Worm (Caenorhabditis elegans) whole organism, late embryonic: ENCODE results near the gene fubl-3.
A peak's percentile ranks its signal among the peaks of the same experiment; 100 is the strongest.
"Not testable (repeated sequence)": the region's sequence is repeated elsewhere in the genome, so short reads cannot be mapped to it uniquely, and the experiment has no call there.

Experiments used
- C08G9.2 ChIP-seq: sonication (generic microtip); optimal IDR thresholded peaks from 2 replicates; lab custom pipeline; 2016; ENCODE audit warnings: mild to moderate bottlenecking, missing genetic modification characterization, moderate library complexity, missing compliant biosample characterization
- C38D4.7 ChIP-seq: fragments of 200-800 bp; sonication (Bioruptor generic); optimal IDR thresholded peaks from 2 replicates; lab custom pipeline; 2018; ENCODE audit warnings: mild to moderate bottlenecking, missing genetic modification characterization, moderate library complexity, missing compliant biosample characterization
- F13H6.1 ChIP-seq: sonication (generic microtip); optimal IDR thresholded peaks from 2 replicates; lab custom pipeline; 2016; ENCODE audit warnings: missing genetic modification characterization, missing compliant biosample characterization
- K02D7.2 ChIP-seq: sonication (generic microtip); optimal IDR thresholded peaks from 2 replicates; lab custom pipeline; 2017; ENCODE audit warnings: mild to moderate bottlenecking, missing genetic modification characterization, missing compliant biosample characterization
- T23F11.4 ChIP-seq: fragments of 200-800 bp; sonication (Bioruptor generic); optimal IDR thresholded peaks from 2 replicates; lab custom pipeline; 2018; ENCODE audit warnings: mild to moderate bottlenecking, missing genetic modification characterization, missing compliant biosample characterization
- Y22D7AL.16 ChIP-seq: sonication (generic microtip); optimal IDR thresholded peaks from 2 replicates; lab custom pipeline; 2016; ENCODE audit warnings: missing genetic modification characterization, missing compliant biosample characterization
- ceh-14 ChIP-seq: sonication (generic microtip); optimal IDR thresholded peaks from 2 replicates; lab custom pipeline; 2016; ENCODE audit warnings: missing genotype, missing genetic modification characterization, missing compliant biosample characterization
- ceh-18 ChIP-seq: sonication (generic microtip); optimal IDR thresholded peaks from 2 replicates; lab custom pipeline; 2016; ENCODE audit warnings: missing genetic modification characterization, missing compliant biosample characterization
- ceh-2 ChIP-seq: sonication (generic microtip); optimal IDR thresholded peaks from 2 replicates; lab custom pipeline; 2016; ENCODE audit warnings: missing genotype, missing genetic modification characterization, missing compliant biosample characterization
- ceh-22 ChIP-seq: sonication (generic microtip); optimal IDR thresholded peaks from 2 replicates; lab custom pipeline; 2017; ENCODE audit warnings: missing biosample characterization, missing genetic modification characterization
- ceh-30 ChIP-seq: fragments of 150-350 bp; optimal IDR thresholded peaks from 2 replicates; lab custom pipeline; 2014; ENCODE audit warnings: missing biosample characterization, missing genetic modification characterization
- ceh-31 ChIP-seq: sonication (generic microtip); optimal IDR thresholded peaks from 2 replicates; lab custom pipeline; 2016; ENCODE audit warnings: missing genetic modification characterization, missing compliant biosample characterization
- ceh-34 ChIP-seq: sonication (generic microtip); optimal IDR thresholded peaks from 2 replicates; lab custom pipeline; 2016; ENCODE audit warnings: mild to moderate bottlenecking, missing genetic modification characterization, missing compliant biosample characterization
- ceh-45 ChIP-seq: fragments of 200-800 bp; sonication (Bioruptor generic); IDR thresholded peaks from 2 replicates; pipeline ENCODE4 v1.3.6; 2022; ENCODE audit warnings: missing genetic modification reagents, missing genetic modification characterization, missing compliant biosample characterization
- ceh-48 ChIP-seq: sonication (generic microtip); optimal IDR thresholded peaks from 2 replicates; lab custom pipeline; 2016; ENCODE audit warnings: missing genetic modification characterization, inconsistent platforms, missing compliant biosample characterization
- che-1 ChIP-seq: sonication (generic microtip); optimal IDR thresholded peaks from 2 replicates; lab custom pipeline; 2016; ENCODE audit warnings: mild to moderate bottlenecking, missing genetic modification characterization, missing compliant biosample characterization
- ets-4 ChIP-seq: sonication (generic microtip); optimal IDR thresholded peaks from 2 replicates; lab custom pipeline; 2016; ENCODE audit warnings: missing genetic modification characterization, missing compliant biosample characterization
- fax-1 ChIP-seq: sonication (generic microtip); optimal IDR thresholded peaks from 2 replicates; lab custom pipeline; 2016; ENCODE audit warnings: missing genotype, missing genetic modification characterization, missing compliant biosample characterization
- fkh-6 ChIP-seq: sonication (generic microtip); optimal IDR thresholded peaks from 2 replicates; lab custom pipeline; 2016; ENCODE audit warnings: missing genetic modification characterization, missing compliant biosample characterization
- hlh-30 ChIP-seq: sonication (generic microtip); optimal IDR thresholded peaks from 2 replicates; lab custom pipeline; 2017; ENCODE audit warnings: antibody characterized with exemption, missing genetic modification characterization, missing compliant biosample characterization; ENCODE audit not compliant: insufficient read depth
- hlh-6 ChIP-seq: sonication (generic microtip); optimal IDR thresholded peaks from 2 replicates; lab custom pipeline; 2016; ENCODE audit warnings: missing genotype, missing genetic modification characterization, missing compliant biosample characterization
- hlh-8 ChIP-seq: sonication (generic microtip); optimal IDR thresholded peaks from 2 replicates; lab custom pipeline; 2016; ENCODE audit warnings: missing genotype, missing genetic modification characterization, missing compliant biosample characterization
- lim-6 ChIP-seq: sonication (generic microtip); optimal IDR thresholded peaks from 2 replicates; lab custom pipeline; 2016; ENCODE audit warnings: missing genetic modification characterization, missing compliant biosample characterization
- lin-11 ChIP-seq: fragments of 200-800 bp; sonication (Bioruptor generic); optimal IDR thresholded peaks from 2 replicates; lab custom pipeline; 2018; ENCODE audit warnings: mild to moderate bottlenecking, missing genetic modification characterization, missing compliant biosample characterization
- nfya-1 ChIP-seq: sonication (generic microtip); optimal IDR thresholded peaks from 2 replicates; lab custom pipeline; 2017; ENCODE audit warnings: missing genetic modification characterization, mild to moderate bottlenecking, missing compliant biosample characterization, antibody characterized with exemption, moderate library complexity
- pag-3 ChIP-seq: sonication (generic microtip); optimal IDR thresholded peaks from 2 replicates; lab custom pipeline; 2016; ENCODE audit warnings: missing compliant biosample characterization, missing genetic modification characterization, borderline replicate concordance
- pat-9 ChIP-seq: fragments of 200-800 bp; sonication (Bioruptor generic); optimal IDR thresholded peaks from 2 replicates; lab custom pipeline; 2018; ENCODE audit warnings: mild to moderate bottlenecking, missing genetic modification characterization, moderate library complexity, missing compliant biosample characterization
- pha-4 ChIP-seq: fragments of 150-350 bp; optimal IDR thresholded peaks from 2 replicates; lab custom pipeline; 2018; ENCODE audit warnings: missing biosample characterization, missing genetic modification reagents, missing genetic modification characterization
- pqm-1 ChIP-seq: sonication (generic microtip); optimal IDR thresholded peaks from 2 replicates; lab custom pipeline; 2016; ENCODE audit warnings: missing genetic modification characterization, missing compliant biosample characterization
- ref-2 ChIP-seq: sonication (generic microtip); optimal IDR thresholded peaks from 2 replicates; lab custom pipeline; 2016; ENCODE audit warnings: missing genetic modification characterization, missing compliant biosample characterization
- rnt-1 ChIP-seq: sonication (generic microtip); optimal IDR thresholded peaks from 2 replicates; lab custom pipeline; 2016; ENCODE audit warnings: missing genetic modification characterization, missing compliant biosample characterization
- sdc-2 ChIP-seq: sonication (generic microtip); optimal IDR thresholded peaks from 2 replicates; lab custom pipeline; 2016; ENCODE audit warnings: missing genotype, missing genetic modification characterization, missing compliant biosample characterization
- sox-2 ChIP-seq: fragments of 200-800 bp; sonication (Bioruptor generic); IDR thresholded peaks from 2 replicates; pipeline ENCODE4 v1.3.6; 2022; ENCODE audit warnings: missing genetic modification reagents, missing genetic modification characterization, missing compliant biosample characterization
- syd-9 ChIP-seq: sonication (generic microtip); optimal IDR thresholded peaks from 2 replicates; lab custom pipeline; 2016; ENCODE audit warnings: mild to moderate bottlenecking, missing genetic modification characterization, moderate library complexity, missing compliant biosample characterization
- tbx-2 ChIP-seq: sonication (generic microtip); optimal IDR thresholded peaks from 2 replicates; lab custom pipeline; 2016; ENCODE audit warnings: missing genetic modification characterization, missing compliant biosample characterization
- unc-3 ChIP-seq, 2 experiments: fragments of 200-800 bp in 1 of 2; sonication (Bioruptor generic) in 1 of 2; sonication (generic microtip) in 1 of 2; conservative IDR thresholded peaks in 1 of 2; optimal IDR thresholded peaks in 1 of 2; 2 replicates each; pipeline versions ENCODE4 v1.3.6 to Lab custom; 2016 to 2022; ENCODE audit warnings: missing compliant biosample characterization in 2 of 2, missing genetic modification characterization in 2 of 2, missing genetic modification reagents in 1 of 2
- unc-55 ChIP-seq: sonication (generic microtip); optimal IDR thresholded peaks from 2 replicates; lab custom pipeline; 2017; ENCODE audit warnings: missing biosample characterization, missing genetic modification reagents, missing genetic modification characterization
- ztf-16 ChIP-seq: sonication (generic microtip); optimal IDR thresholded peaks from 2 replicates; lab custom pipeline; 2017; ENCODE audit warnings: missing genetic modification characterization, missing compliant biosample characterization

fubl-3 gene

ce11 chrX:17438386-17438785, 4.1 kb downstream of the fubl-3 start, which contains the start of gene C36E6.8:
TSS of gene C36E6.8 (plus strand) at chrX:17438686.
- TF ChIP-seq ceh-45 (no peak), unc-55 (GFP tag; lab: Kevin White, UChicago) (no peak), C08G9.2 (no peak), pqm-1 (tag; lab: Kevin White, UChicago) (no peak), Y22D7AL.16 (tag; lab: Kevin White, UChicago) (no peak), T23F11.4 (GFP tag; lab: Kevin White, UChicago) (no peak), syd-9 (tag; lab: Kevin White, UChicago) (no peak), K02D7.2 (tag; lab: Kevin White, UChicago) (no peak), ceh-2 (tag; lab: Kevin White, UChicago) (no peak), nfya-1 (no peak), lim-6 (tag; lab: Kevin White, UChicago) (no peak), che-1 (no peak), pha-4 (tag; lab: Kevin White, UChicago) (no peak)

DNA sequence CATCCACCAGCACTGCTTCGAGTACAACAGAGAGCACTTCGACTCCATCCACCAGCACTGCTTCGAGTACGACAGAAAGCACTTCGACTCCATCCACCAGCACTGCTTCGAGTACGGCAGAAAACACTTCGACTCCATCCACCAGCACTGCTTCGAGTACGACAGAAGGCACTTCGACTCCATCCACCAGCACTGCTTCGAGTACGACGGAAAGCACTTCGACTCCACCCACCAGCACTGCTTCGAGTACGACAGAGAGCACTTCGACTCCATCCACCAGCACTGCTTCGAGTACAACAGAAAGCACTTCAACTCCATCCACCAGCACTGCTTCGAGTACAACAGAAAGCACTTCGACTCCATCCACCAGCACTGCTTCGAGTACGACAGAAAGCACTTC, 10.4 kb downstream of the fubl-3 start:
- TF ChIP-seq unc-3 (GFP tag; conservative IDR thresholded peaks at IDR 0.05; lab: Robert Waterston, UW): peak; percentile 6; the same call in 1 of the 2 replicates
- TF ChIP-seq unc-3 (tag; optimal IDR thresholded peaks at IDR 0.05; lab: Kevin White, UChicago): not testable (repeated sequence)
- TF ChIP-seq ceh-45: peak; percentile 37; the same call in 1 of the 2 replicates

- peak; percentile 51; the same call in 1 of the 2 replicates for TF ChIP-seq unc-3 (GFP tag; conservative IDR thresholded peaks at IDR 0.05; lab: Robert Waterston, UW)
- TF ChIP-seq unc-3 (tag; optimal IDR thresholded peaks at IDR 0.05; lab: Kevin White, UChicago): not testable (repeated sequence)
Observed at ce11 chrX:17445239-17445638, 11.0 kb downstream of the fubl-3 start.

- TF ChIP-seq sox-2 (peak; percentile 83), ztf-16 (tag; lab: Kevin White, UChicago) (no peak), nfya-1 (peak; percentile 63), hlh-30 (peak; percentile 96), tbx-2 (peak; percentile 25), ceh-34 (tag; lab: Kevin White, UChicago) (peak; percentile 27), fkh-6 (tag; lab: Kevin White, UChicago) (no peak), sdc-2 (tag; lab: Kevin White, UChicago) (peak; percentile 61), fax-1 (tag; lab: Kevin White, UChicago) (no peak), C38D4.7 (GFP tag; lab: Kevin White, UChicago) (no peak), ets-4 (tag; lab: Kevin White, UChicago) (no peak), ceh-31 (peak; percentile 60)
- TF ChIP-seq, all 69 proteins: peak for 7
Observed at ce11 chrX:17451410-17451809, 17.2 kb downstream of the fubl-3 start, which contains the start of gene C36E6.2. TSS of gene C36E6.2 (plus strand) at chrX:17451670.

- TF ChIP-seq ztf-16 (tag; lab: Kevin White, UChicago): no peak
- TF ChIP-seq che-1: no peak
- no peak for TF ChIP-seq C38D4.7 (GFP tag; lab: Kevin White, UChicago)
- TF ChIP-seq ceh-14 (tag; lab: Kevin White, UChicago): no peak
- TF ChIP-seq F13H6.1 (tag; lab: Kevin White, UChicago): no peak
- peak; percentile 19 for TF ChIP-seq ref-2 (tag; lab: Kevin White, UChicago)
- TF ChIP-seq ceh-30 (tag; lab: Kevin White, UChicago): no peak
- peak; percentile 31 for TF ChIP-seq unc-55 (GFP tag; lab: Kevin White, UChicago)
- peak; percentile 24 for TF ChIP-seq pat-9 (tag; lab: Kevin White, UChicago)
- no peak for TF ChIP-seq hlh-8 (tag; lab: Kevin White, UChicago)
- TF ChIP-seq nfya-1: no peak
- no peak for TF ChIP-seq C08G9.2
- peak; percentile 72 for TF ChIP-seq ceh-34 (tag; lab: Kevin White, UChicago)
- 0 out of 2 replicates have a peak, but pooled peaks have one; percentile 16 for TF ChIP-seq unc-3 (GFP tag; conservative IDR thresholded peaks at IDR 0.05; lab: Robert Waterston, UW)
- TF ChIP-seq unc-3 (tag; optimal IDR thresholded peaks at IDR 0.05; lab: Kevin White, UChicago): no peak
- peak; percentile 33 for TF ChIP-seq sdc-2 (tag; lab: Kevin White, UChicago)
- no peak for TF ChIP-seq ceh-22 (tag; lab: Kevin White, UChicago)
- no peak for TF ChIP-seq ceh-48
- TF ChIP-seq hlh-6 (tag; lab: Kevin White, UChicago): peak; percentile 8
- peak; percentile 58 for TF ChIP-seq syd-9 (tag; lab: Kevin White, UChicago)
- TF ChIP-seq tbx-2: peak; percentile 39
- TF ChIP-seq rnt-1: peak; percentile 78
- no peak for TF ChIP-seq pag-3 (tag; lab: Kevin White, UChicago)
- peak; percentile 93 for TF ChIP-seq ceh-18 (tag; lab: Kevin White, UChicago)
- no peak for TF ChIP-seq lin-11
Observed at ce11 chrX:17456536-17457165, 22.4 kb downstream of the fubl-3 start, which contains the start of gene mlc-2. TSS of gene mlc-2 (minus strand) at chrX:17456586.
